Worm (Caenorhabditis elegans): ENCODE measurements around the gene twk-34.

The twk-34 gene

ce11 chrV:15707982-15708381 is 3.2 kb downstream of the twk-34 start:
- TF ChIP-seq T22C8.4 (GFP tag; IDR thresholded peaks at IDR 0.05) = no peak
- TF ChIP-seq ztf-23 (GFP tag; IDR thresholded peaks at IDR 0.05) = no peak
- no peak for TF ChIP-seq flt-1 (GFP tag; IDR thresholded peaks at IDR 0.05)
- TF ChIP-seq med-1 (GFP tag; optimal IDR thresholded peaks at IDR 0.05; ENCODE audit: insufficient read depth) = no peak
- no peak for TF ChIP-seq ref-1 (GFP tag; conservative IDR thresholded peaks at IDR 0.05)
- no peak for TF ChIP-seq klf-2 (GFP tag; conservative IDR thresholded peaks at IDR 0.05)
- no peak for TF ChIP-seq cog-1 (tag; optimal IDR thresholded peaks at IDR 0.05)
- no peak for TF ChIP-seq ztf-29 (GFP tag; IDR thresholded peaks at IDR 0.05)
- TF ChIP-seq tab-1 (GFP tag; IDR thresholded peaks at IDR 0.05) = no peak

- TF ChIP-seq cog-1 (tag; optimal IDR thresholded peaks at IDR 0.05) (no peak), tab-1 (GFP tag; IDR thresholded peaks at IDR 0.05) (no peak), T22C8.4 (GFP tag; IDR thresholded peaks at IDR 0.05) (no peak), med-1 (GFP tag; optimal IDR thresholded peaks at IDR 0.05; ENCODE audit: insufficient read depth) (no peak), ref-1 (GFP tag; conservative IDR thresholded peaks at IDR 0.05) (no peak), klf-2 (GFP tag; conservative IDR thresholded peaks at IDR 0.05) (no peak), ztf-29 (GFP tag; IDR thresholded peaks at IDR 0.05) (no peak), flt-1 (GFP tag; IDR thresholded peaks at IDR 0.05) (no peak), ztf-23 (GFP tag; IDR thresholded peaks at IDR 0.05) (no peak)
Measured at ce11 chrV:15710401-15710800, 5.6 kb downstream of the twk-34 start, which contains the start of gene Y6E2A.1. Y6E2A.1 (minus strand) TSS chrV:15710501.

- TF ChIP-seq ref-1 (GFP tag; conservative IDR thresholded peaks at IDR 0.05) = no peak
- no peak for TF ChIP-seq ztf-29 (GFP tag; IDR thresholded peaks at IDR 0.05)
- TF ChIP-seq flt-1 (GFP tag; IDR thresholded peaks at IDR 0.05) = no peak
- no peak for TF ChIP-seq cog-1 (tag; optimal IDR thresholded peaks at IDR 0.05)
Measured at ce11 chrV:15711898-15712297, 7.1 kb downstream of the twk-34 start, which contains the start of gene str-101. str-101 (minus strand) TSS chrV:15711998.

ce11 chrV:15712385-15712784 is 7.6 kb downstream of the twk-34 start:
- no peak for TF ChIP-seq cog-1 (tag; optimal IDR thresholded peaks at IDR 0.05)
- no peak for TF ChIP-seq T22C8.4 (GFP tag; IDR thresholded peaks at IDR 0.05)
- TF ChIP-seq ztf-23 (GFP tag; IDR thresholded peaks at IDR 0.05) = no peak
- TF ChIP-seq med-1 (GFP tag; optimal IDR thresholded peaks at IDR 0.05; ENCODE audit: insufficient read depth) = no peak
- TF ChIP-seq ztf-29 (GFP tag; IDR thresholded peaks at IDR 0.05) = no peak
- TF ChIP-seq flt-1 (GFP tag; IDR thresholded peaks at IDR 0.05) = no peak
- TF ChIP-seq klf-2 (GFP tag; conservative IDR thresholded peaks at IDR 0.05) = no peak
- TF ChIP-seq tab-1 (GFP tag; IDR thresholded peaks at IDR 0.05) = no peak
- no peak for TF ChIP-seq ref-1 (GFP tag; conservative IDR thresholded peaks at IDR 0.05)

- no peak for TF ChIP-seq tab-1 (GFP tag; IDR thresholded peaks at IDR 0.05)
- TF ChIP-seq klf-2 (GFP tag; conservative IDR thresholded peaks at IDR 0.05) = no peak
- TF ChIP-seq flt-1 (GFP tag; IDR thresholded peaks at IDR 0.05) = no peak
- no peak for TF ChIP-seq cog-1 (tag; optimal IDR thresholded peaks at IDR 0.05)
- no peak for TF ChIP-seq ztf-29 (GFP tag; IDR thresholded peaks at IDR 0.05)
- no peak for TF ChIP-seq med-1 (GFP tag; optimal IDR thresholded peaks at IDR 0.05; ENCODE audit: insufficient read depth)
- TF ChIP-seq ztf-23 (GFP tag; IDR thresholded peaks at IDR 0.05) = no peak
- no peak for TF ChIP-seq ref-1 (GFP tag; conservative IDR thresholded peaks at IDR 0.05)
- TF ChIP-seq T22C8.4 (GFP tag; IDR thresholded peaks at IDR 0.05) = no peak
Measured at ce11 chrV:15715636-15716035, 10.9 kb downstream of the twk-34 start.

- TF ChIP-seq flt-1 (GFP tag; IDR thresholded peaks at IDR 0.05) (no peak), med-1 (GFP tag; optimal IDR thresholded peaks at IDR 0.05; ENCODE audit: insufficient read depth) (no peak), ref-1 (GFP tag; conservative IDR thresholded peaks at IDR 0.05) (no peak), klf-2 (GFP tag; conservative IDR thresholded peaks at IDR 0.05) (no peak), ztf-23 (GFP tag; IDR thresholded peaks at IDR 0.05) (no peak), cog-1 (tag; optimal IDR thresholded peaks at IDR 0.05) (no peak), tab-1 (GFP tag; IDR thresholded peaks at IDR 0.05) (no peak), T22C8.4 (GFP tag; IDR thresholded peaks at IDR 0.05) (no peak), ztf-29 (GFP tag; IDR thresholded peaks at IDR 0.05) (no peak)
Measured at ce11 chrV:15716679-15717078, 11.9 kb downstream of the twk-34 start, which contains the start of gene Y6E2A.4. Y6E2A.4 (minus strand) TSS chrV:15716779.

ce11 chrV:15718562-15718961 is 13.8 kb downstream of the twk-34 start, which contains the start of gene Y6E2A.5:
Y6E2A.5 (minus strand) TSS chrV:15718662.
- TF ChIP-seq ztf-29 (GFP tag; IDR thresholded peaks at IDR 0.05) (no peak), med-1 (GFP tag; optimal IDR thresholded peaks at IDR 0.05; ENCODE audit: insufficient read depth) (no peak), flt-1 (GFP tag; IDR thresholded peaks at IDR 0.05) (no peak), ztf-23 (GFP tag; IDR thresholded peaks at IDR 0.05) (no peak), klf-2 (GFP tag; conservative IDR thresholded peaks at IDR 0.05) (no peak), ref-1 (GFP tag; conservative IDR thresholded peaks at IDR 0.05) (no peak), cog-1 (tag; optimal IDR thresholded peaks at IDR 0.05) (no peak), tab-1 (GFP tag; IDR thresholded peaks at IDR 0.05) (no peak), T22C8.4 (GFP tag; IDR thresholded peaks at IDR 0.05) (no peak)

- TF ChIP-seq flt-1 (GFP tag; IDR thresholded peaks at IDR 0.05) (no peak), tab-1 (GFP tag; IDR thresholded peaks at IDR 0.05) (no peak), cog-1 (tag; optimal IDR thresholded peaks at IDR 0.05) (no peak), T22C8.4 (GFP tag; IDR thresholded peaks at IDR 0.05) (no peak), ztf-23 (GFP tag; IDR thresholded peaks at IDR 0.05) (no peak), ref-1 (GFP tag; conservative IDR thresholded peaks at IDR 0.05) (no peak), med-1 (GFP tag; optimal IDR thresholded peaks at IDR 0.05; ENCODE audit: insufficient read depth) (no peak), ztf-29 (GFP tag; IDR thresholded peaks at IDR 0.05) (no peak), klf-2 (GFP tag; conservative IDR thresholded peaks at IDR 0.05) (no peak)
Measured at ce11 chrV:15719570-15719969, 14.8 kb downstream of the twk-34 start, which contains the start of gene Y6E2A.7. Y6E2A.7 (plus strand) TSS chrV:15719870.

- TF ChIP-seq flt-1 (GFP tag; IDR thresholded peaks at IDR 0.05) (no peak), tab-1 (GFP tag; IDR thresholded peaks at IDR 0.05) (no peak), klf-2 (GFP tag; conservative IDR thresholded peaks at IDR 0.05) (no peak), T22C8.4 (GFP tag; IDR thresholded peaks at IDR 0.05) (no peak), ztf-23 (GFP tag; IDR thresholded peaks at IDR 0.05) (no peak), med-1 (GFP tag; optimal IDR thresholded peaks at IDR 0.05; ENCODE audit: insufficient read depth) (no peak), cog-1 (tag; optimal IDR thresholded peaks at IDR 0.05) (no peak), ref-1 (GFP tag; conservative IDR thresholded peaks at IDR 0.05) (no peak), ztf-29 (GFP tag; IDR thresholded peaks at IDR 0.05) (no peak)
Measured at ce11 chrV:15721431-15721830, 16.7 kb downstream of the twk-34 start.

ce11 chrV:15721888-15722287 is 17.1 kb downstream of the twk-34 start, which contains the start of gene srh-140:
srh-140 (plus strand) TSS chrV:15722188.
- TF ChIP-seq ref-1 (GFP tag; conservative IDR thresholded peaks at IDR 0.05) (no peak), tab-1 (GFP tag; IDR thresholded peaks at IDR 0.05) (no peak), ztf-23 (GFP tag; IDR thresholded peaks at IDR 0.05) (no peak), med-1 (GFP tag; optimal IDR thresholded peaks at IDR 0.05; ENCODE audit: insufficient read depth) (no peak), T22C8.4 (GFP tag; IDR thresholded peaks at IDR 0.05) (no peak), klf-2 (GFP tag; conservative IDR thresholded peaks at IDR 0.05) (no peak)

Data from whole organism, midembryonic.